Worm (Caenorhabditis elegans): ENCODE measurements around the gene Y51A2B.6.

Y51A2B.6 gene

DNA sequence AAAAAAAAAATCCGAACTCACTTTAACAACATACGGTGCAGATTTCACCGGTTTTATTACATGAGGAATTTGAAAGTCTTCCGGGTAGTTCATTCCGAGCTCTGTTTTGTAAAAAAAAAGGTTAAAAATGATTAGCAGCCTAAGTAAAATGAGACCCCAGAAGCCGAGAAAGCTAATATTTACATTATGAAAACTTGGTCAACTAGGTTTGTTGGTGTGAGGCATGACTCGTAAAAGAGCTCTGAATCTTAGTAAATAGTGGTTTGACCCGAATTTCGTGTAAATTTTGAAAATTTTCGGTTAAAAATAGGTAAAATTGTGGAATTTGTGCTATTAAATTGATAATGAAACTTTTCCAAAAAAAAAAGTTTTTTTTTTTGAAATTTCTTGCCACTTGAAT lies 31.7 kb downstream of the Y51A2B.6 start, which contains the start of gene C08E8.1:
TSS of gene C08E8.1 (minus strand) at position 101 of the 400 bp plus-strand sequence.
- TF ChIP-seq blmp-1 (tag; optimal IDR thresholded peaks at IDR 0.05; ENCODE audit: insufficient read depth) (no peak), peb-1 (tag; optimal IDR thresholded peaks at IDR 0.05) (no peak), ztf-1 (GFP tag; conservative IDR thresholded peaks at IDR 0.05) (no peak), ama-1 (optimal IDR thresholded peaks at IDR 0.05) (no peak), nhr-6 (tag; optimal IDR thresholded peaks at IDR 0.05) (no peak), lin-11 (tag; optimal IDR thresholded peaks at IDR 0.05) (no peak), ceh-16 (tag; optimal IDR thresholded peaks at IDR 0.05) (no peak), alr-1 (tag; optimal IDR thresholded peaks at IDR 0.05) (no peak), gmeb-1 (tag; optimal IDR thresholded peaks at IDR 0.05) (no peak), mdl-1 (tag; optimal IDR thresholded peaks at IDR 0.05) (no peak), sma-9 (GFP tag; optimal IDR thresholded peaks at IDR 0.05) (no peak), sma-9 (tag; optimal IDR thresholded peaks at IDR 0.05) (no peak), crh-2 (tag; optimal IDR thresholded peaks at IDR 0.05) (no peak), nhr-129 (tag; optimal IDR thresholded peaks at IDR 0.05) (no peak), nhr-11 (tag; optimal IDR thresholded peaks at IDR 0.05) (no peak), lin-13 (GFP tag; optimal IDR thresholded peaks at IDR 0.05) (no peak), zag-1 (tag; optimal IDR thresholded peaks at IDR 0.05) (no peak), unc-62 (GFP tag; optimal IDR thresholded peaks at IDR 0.05) (no peak), nhr-237 (tag; optimal IDR thresholded peaks at IDR 0.05) (no peak), egl-27 (tag; optimal IDR thresholded peaks at IDR 0.05) (no peak)

DNA sequence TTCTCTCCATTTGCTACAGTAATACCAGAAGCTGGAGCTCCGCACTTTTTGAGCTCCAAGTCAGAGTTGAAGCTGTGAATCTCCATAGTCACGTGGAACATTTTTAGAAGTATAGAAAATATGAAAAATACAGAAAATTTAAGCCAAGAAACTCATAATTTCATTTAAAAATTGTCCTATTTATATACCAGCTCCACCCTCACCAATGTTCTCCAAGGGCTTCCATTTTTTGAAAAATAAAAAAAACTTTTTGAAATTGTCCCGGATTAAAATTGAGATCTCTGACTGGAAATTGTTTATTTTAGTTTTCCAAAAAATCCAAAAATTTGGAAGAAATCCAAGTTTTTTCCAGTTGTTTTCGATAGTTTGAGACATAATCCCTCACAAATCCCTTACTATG lies 34.2 kb downstream of the Y51A2B.6 start, which contains the start of gene C08E8.5:
TSS of gene C08E8.5 (minus strand) at position 101 of the 400 bp plus-strand sequence.
- TF ChIP-seq aly-2 (tag; optimal IDR thresholded peaks at IDR 0.05), result no peak
- TF ChIP-seq crh-2 (tag; optimal IDR thresholded peaks at IDR 0.05), result no peak
- TF ChIP-seq nhr-11 (tag; optimal IDR thresholded peaks at IDR 0.05), result no peak
- no peak for TF ChIP-seq ztf-1 (GFP tag; conservative IDR thresholded peaks at IDR 0.05)
- no peak for TF ChIP-seq lsy-2 (tag; optimal IDR thresholded peaks at IDR 0.05)
- no peak for TF ChIP-seq unc-62 (GFP tag; optimal IDR thresholded peaks at IDR 0.05)
- TF ChIP-seq lin-39 (tag; optimal IDR thresholded peaks at IDR 0.05), result no peak
- no peak for TF ChIP-seq mab-5 (tag; optimal IDR thresholded peaks at IDR 0.05)

DNA sequence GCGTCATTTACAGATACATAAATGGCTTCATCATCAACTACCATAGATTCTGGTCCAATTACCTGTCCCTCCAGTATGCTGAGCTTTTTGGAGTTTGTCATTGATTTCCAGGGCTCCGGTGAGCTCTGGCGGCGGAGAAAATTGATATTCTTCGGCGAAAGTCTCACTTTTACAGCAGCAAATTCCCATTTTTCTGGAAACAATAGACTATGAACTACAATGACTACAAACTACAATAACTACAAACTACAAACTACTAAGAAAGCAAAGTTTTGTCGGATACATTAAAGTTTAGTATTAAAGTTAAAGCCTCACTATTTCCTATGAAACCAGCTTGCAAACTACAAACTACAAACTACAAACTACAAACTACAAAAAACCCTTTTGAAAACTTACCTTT lies 38.4 kb downstream of the Y51A2B.6 start, which contains the start of gene C08E8.2:
TSS of gene C08E8.2 (minus strand) at position 101 of the 400 bp plus-strand sequence.
- TF ChIP-seq mab-5 (tag; optimal IDR thresholded peaks at IDR 0.05) (no peak), crh-2 (tag; optimal IDR thresholded peaks at IDR 0.05) (no peak), F13H6.1 (tag; optimal IDR thresholded peaks at IDR 0.05) (no peak), mdl-1 (tag; optimal IDR thresholded peaks at IDR 0.05) (no peak), elt-3 (tag; optimal IDR thresholded peaks at IDR 0.05) (no peak), nhr-25 (tag; optimal IDR thresholded peaks at IDR 0.05) (no peak), C34F6.9 (tag; optimal IDR thresholded peaks at IDR 0.05) (no peak), unc-62 (GFP tag; optimal IDR thresholded peaks at IDR 0.05) (no peak), nhr-21 (tag; optimal IDR thresholded peaks at IDR 0.05) (no peak), fos-1 (tag; optimal IDR thresholded peaks at IDR 0.05) (no peak), egl-27 (tag; optimal IDR thresholded peaks at IDR 0.05) (no peak), snpc-4 (tag; optimal IDR thresholded peaks at IDR 0.05) (no peak)

DNA sequence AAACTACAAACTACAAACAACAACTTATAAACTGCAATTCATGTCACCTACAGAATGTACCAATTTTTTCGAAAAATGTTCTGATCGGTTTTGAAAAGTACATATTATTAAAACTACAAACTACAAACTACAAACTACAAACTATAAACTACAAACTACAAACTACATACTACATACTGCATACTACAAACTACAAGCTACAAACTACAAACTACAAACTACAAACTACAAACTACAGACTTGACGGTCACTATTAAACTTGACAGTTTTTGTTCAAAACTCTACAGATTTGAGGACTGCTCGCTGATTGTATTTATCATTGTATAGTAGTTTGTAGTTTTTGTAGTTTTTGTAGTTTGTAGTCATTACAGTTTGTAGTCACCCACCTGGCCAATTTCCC lies 39.8 kb downstream of the Y51A2B.6 start:
- TF ChIP-seq unc-39 (tag; optimal IDR thresholded peaks at IDR 0.05) (no peak), gmeb-1 (tag; optimal IDR thresholded peaks at IDR 0.05) (no peak), dmd-4 (tag; optimal IDR thresholded peaks at IDR 0.05) (no peak), sem-4 (tag; optimal IDR thresholded peaks at IDR 0.05) (no peak), nhr-237 (tag; optimal IDR thresholded peaks at IDR 0.05) (no peak), ztf-11 (tag; optimal IDR thresholded peaks at IDR 0.05) (no peak), lsy-2 (tag; optimal IDR thresholded peaks at IDR 0.05) (no peak), blmp-1 (tag; optimal IDR thresholded peaks at IDR 0.05; ENCODE audit: insufficient read depth) (no peak), nhr-77 (tag; optimal IDR thresholded peaks at IDR 0.05) (no peak), alr-1 (tag; optimal IDR thresholded peaks at IDR 0.05) (no peak), R02D3.7 (tag; optimal IDR thresholded peaks at IDR 0.05) (no peak), nhr-129 (tag; optimal IDR thresholded peaks at IDR 0.05) (no peak), Y55F3AM.14 (GFP tag; optimal IDR thresholded peaks at IDR 0.05) (no peak), nhr-12 (tag; optimal IDR thresholded peaks at IDR 0.05) (no peak), lin-39 (tag; optimal IDR thresholded peaks at IDR 0.05) (no peak), ztf-4 (tag; optimal IDR thresholded peaks at IDR 0.05) (no peak), ceh-16 (tag; optimal IDR thresholded peaks at IDR 0.05) (no peak), peb-1 (tag; optimal IDR thresholded peaks at IDR 0.05) (no peak)
